Fruit fly (Drosophila melanogaster): ENCODE data around the gene RpS21.

DNA sequence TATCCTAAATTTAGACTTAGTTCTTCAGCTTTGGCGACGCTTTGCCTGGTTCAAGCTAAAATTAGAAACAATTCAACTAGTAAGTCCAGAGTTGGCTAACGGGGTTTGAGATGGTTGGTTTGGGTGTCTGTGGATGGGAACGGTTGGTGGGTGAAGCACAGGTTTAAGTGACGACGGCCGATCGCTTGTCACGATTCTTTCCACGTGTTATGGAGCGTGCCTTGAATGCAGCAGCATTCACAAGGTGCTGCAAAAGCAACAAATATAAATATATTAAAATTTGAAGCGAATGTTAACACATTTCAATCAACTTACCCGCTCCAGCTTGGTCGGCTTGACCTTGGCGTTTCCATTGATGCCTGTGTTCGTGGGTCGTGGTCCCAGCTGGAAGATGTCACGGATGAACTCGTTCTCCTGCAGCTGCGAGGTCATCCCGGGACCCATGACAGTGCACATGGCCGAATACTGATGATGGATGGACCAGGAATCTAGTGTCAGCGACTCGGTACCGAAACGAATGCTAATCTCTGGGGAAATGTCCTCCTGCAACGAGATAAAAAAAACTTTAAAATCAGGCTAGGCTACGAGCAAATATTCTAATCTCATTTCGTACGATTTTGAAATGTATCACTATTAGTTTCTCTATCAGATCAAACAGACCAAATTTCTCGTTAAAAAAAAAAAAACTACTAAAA lies 13.3 kb downstream of the RpS21 start, which contains the start of gene CG8813:
- TF ChIP-seq dan (GFP tag; IDR thresholded peaks at IDR 0.05) (no peak), sens (GFP tag) (no peak), CG1024 (GFP tag; IDR thresholded peaks at IDR 0.05) (no peak), Elba2 (GFP tag; optimal IDR thresholded peaks at IDR 0.05) (no peak), yki (optimal IDR thresholded peaks at IDR 0.05) (no peak), lola (GFP tag; optimal IDR thresholded peaks at IDR 0.05) (no peak), CG1792 (GFP tag; optimal IDR thresholded peaks at IDR 0.05) (no peak), CG13287 (GFP tag; IDR thresholded peaks at IDR 0.05; ENCODE audit: partially characterized antibody) (no peak)

Measured in whole organism, embryonic.